Fruit fly (Drosophila melanogaster): ENCODE data around the gene robl37BC.

Gene robl37BC

dm6 chr2L:18965367-18966213, 45.1 kb upstream of the robl37BC start (continued):
- peak; percentile 6 for TF ChIP-seq nerfin-1 (tag; optimal IDR thresholded peaks at IDR 0.05)
- no peak for TF ChIP-seq Doc3 (GFP tag; IDR thresholded peaks at IDR 0.05; ENCODE audit: partially characterized antibody)
- no peak for TF ChIP-seq Spps (tag; optimal IDR thresholded peaks at IDR 0.05)
- TF ChIP-seq CG4730 (GFP tag; IDR thresholded peaks at IDR 0.05), result no peak
- peak; percentile 34 for TF ChIP-seq CG13296 (GFP tag; optimal IDR thresholded peaks at IDR 0.05)
- no peak for TF ChIP-seq unc-4 (GFP tag; IDR thresholded peaks at IDR 0.05; ENCODE audit: partially characterized antibody)
- no peak for TF ChIP-seq CG9797 (GFP tag; optimal IDR thresholded peaks at IDR 0.05)
- peak; percentile 24; the same call in 1 of the 2 replicates for TF ChIP-seq sisA (GFP tag; IDR thresholded peaks at IDR 0.05)
- TF ChIP-seq row (GFP tag; IDR thresholded peaks at IDR 0.05), result peak; percentile 76
- TF ChIP-seq NC2α (GFP tag; optimal IDR thresholded peaks at IDR 0.05), result no peak
- TF ChIP-seq CG17328 (GFP tag; IDR thresholded peaks at IDR 0.05), result no peak
- 0 out of 2 replicates have a peak, but pooled peaks have one; percentile 25 for TF ChIP-seq ara (GFP tag; IDR thresholded peaks at IDR 0.05)
- TF ChIP-seq CG13287 (GFP tag; IDR thresholded peaks at IDR 0.05; ENCODE audit: partially characterized antibody), result no peak
- no peak for TF ChIP-seq CG1832 (GFP tag; optimal IDR thresholded peaks at IDR 0.05)
- no peak for TF ChIP-seq Jarid2 (GFP tag; optimal IDR thresholded peaks at IDR 0.05)
- TF ChIP-seq CG9727 (GFP tag; optimal IDR thresholded peaks at IDR 0.05), result no peak
- no peak for TF ChIP-seq Myb (GFP tag; optimal IDR thresholded peaks at IDR 0.05)
- peak; percentile 59 for TF ChIP-seq Rfx (GFP tag; IDR thresholded peaks at IDR 0.05)
- no peak for TF ChIP-seq Lpt (GFP tag; optimal IDR thresholded peaks at IDR 0.05)
- TF ChIP-seq fd3F (GFP tag; optimal IDR thresholded peaks at IDR 0.05), result peak; percentile 43
- TF ChIP-seq CG10209 (GFP tag; optimal IDR thresholded peaks at IDR 0.05), result peak; percentile 30
- TF ChIP-seq Ets65A (GFP tag), result no peak
- no peak for TF ChIP-seq Dp (GFP tag; optimal IDR thresholded peaks at IDR 0.05)
- TF ChIP-seq CG2875 (GFP tag; optimal IDR thresholded peaks at IDR 0.05), result no peak
- TF ChIP-seq B-H2 (GFP tag; optimal IDR thresholded peaks at IDR 0.05), result peak; percentile 6
- TF ChIP-seq CG11696 (GFP tag; IDR thresholded peaks at IDR 0.05), result no peak
- peak; percentile 59 for TF ChIP-seq lab (GFP tag; optimal IDR thresholded peaks at IDR 0.05)
- no peak for TF ChIP-seq amos (GFP tag; IDR thresholded peaks at IDR 0.05; ENCODE audit: partially characterized antibody)
- peak; percentile 84 for TF ChIP-seq mirr (GFP tag; optimal IDR thresholded peaks at IDR 0.05)
- no peak for TF ChIP-seq HLH3B (GFP tag; IDR thresholded peaks at IDR 0.05)
- no peak for TF ChIP-seq Hey (tag; optimal IDR thresholded peaks at IDR 0.05)
- no peak for TF ChIP-seq CG10321 (GFP tag; IDR thresholded peaks at IDR 0.05)
- no peak for TF ChIP-seq Scr (GFP tag; IDR thresholded peaks at IDR 0.05; ENCODE audit: partially characterized antibody)
- no peak for TF ChIP-seq Lhr (GFP tag; optimal IDR thresholded peaks at IDR 0.05)
- no peak for TF ChIP-seq BEAF-32 (GFP tag; optimal IDR thresholded peaks at IDR 0.05)
- no peak for TF ChIP-seq CG18476 (GFP tag; optimal IDR thresholded peaks at IDR 0.05)
- no peak for TF ChIP-seq twi (tag; optimal IDR thresholded peaks at IDR 0.05)
- TF ChIP-seq Xbp1 (GFP tag; optimal IDR thresholded peaks at IDR 0.05), result no peak
- TF ChIP-seq cato (GFP tag; optimal IDR thresholded peaks at IDR 0.05; ENCODE audit: borderline replicate concordance), result no peak
- no peak for TF ChIP-seq CG2202 (tag; optimal IDR thresholded peaks at IDR 0.05)
- no peak for TF ChIP-seq CG15479 (GFP tag; optimal IDR thresholded peaks at IDR 0.05)
- TF ChIP-seq cwo (GFP tag; optimal IDR thresholded peaks at IDR 0.05), result peak; percentile 43
- no peak for TF ChIP-seq wek (GFP tag; optimal IDR thresholded peaks at IDR 0.05)
- peak; percentile 16 for TF ChIP-seq dmrt11E (tag; optimal IDR thresholded peaks at IDR 0.05)
- no peak for TF ChIP-seq luna (GFP tag; optimal IDR thresholded peaks at IDR 0.05)
- TF ChIP-seq zfh2 (GFP tag; optimal IDR thresholded peaks at IDR 0.05), result no peak
- peak; percentile 70 for TF ChIP-seq sd (tag; optimal IDR thresholded peaks at IDR 0.05)
- TF ChIP-seq E2f1 (GFP tag; IDR thresholded peaks at IDR 0.05), result peak; percentile 8; the same call in 1 of the 2 replicates

Measured in whole organism, embryonic.